Fruit fly (Drosophila melanogaster) whole organism, wandering third instar larva: ENCODE data around the gene RpL34b.

Experiments
- CG9705 ChIP-seq: fragments of 200-800 bp; sonication (Bioruptor generic); optimal IDR thresholded peaks from 2 replicates; lab custom pipeline; 2018; ENCODE audit warnings: missing biosample characterization, mild to moderate bottlenecking, missing genetic modification characterization
- Jra ChIP-seq: sonication (Bioruptor generic); optimal IDR thresholded peaks from 2 replicates; lab custom pipeline; 2016; ENCODE audit warnings: missing biosample characterization, missing genetic modification characterization
- Vsx2 ChIP-seq: fragments of 200-300, 225-300 bp; sonication (Bioruptor generic); optimal IDR thresholded peaks from 2 replicates; lab custom pipeline; 2018; ENCODE audit warnings: missing biosample characterization, missing genetic modification characterization; ENCODE audit not compliant: partially characterized antibody
- br ChIP-seq: fragments of 200-800 bp; sonication (Bioruptor generic); optimal IDR thresholded peaks from 2 replicates; lab custom pipeline; 2016; ENCODE audit warnings: missing biosample characterization, missing genetic modification characterization
- ey ChIP-seq: fragments of 200-800 bp; sonication (Bioruptor generic); optimal IDR thresholded peaks from 2 replicates; lab custom pipeline; 2016; ENCODE audit warnings: missing biosample characterization, missing genetic modification characterization
- jim ChIP-seq: fragments of 175-275, 200-325 bp; sonication (Bioruptor generic); optimal IDR thresholded peaks from 2 replicates; lab custom pipeline; 2016; ENCODE audit warnings: missing biosample characterization, mild to moderate bottlenecking, missing genetic modification characterization
- lola ChIP-seq: fragments of >200 bp; optimal IDR thresholded peaks from 2 replicates; lab custom pipeline; 2017; ENCODE audit warnings: missing biosample characterization, missing genetic modification characterization
- pan ChIP-seq: fragments of >200 bp; optimal IDR thresholded peaks from 2 replicates; lab custom pipeline; 2017
- psq ChIP-seq: fragments of 200-800 bp; sonication (Bioruptor generic); optimal IDR thresholded peaks from 3 replicates; lab custom pipeline; 2017; ENCODE audit warnings: missing biosample characterization, mild to moderate bottlenecking, missing genetic modification characterization, moderate library complexity
- woc ChIP-seq: sonication (Bioruptor generic); optimal IDR thresholded peaks from 2 replicates; lab custom pipeline; 2016; ENCODE audit warnings: missing biosample characterization, mild to moderate bottlenecking, missing genetic modification characterization

dm6 chr3R:9436358-9436972 is 35.4 kb upstream of the RpL34b start:
- TF ChIP-seq lola (GFP tag; lab: Kevin White, UChicago) = no peak
- peak; percentile 60 for TF ChIP-seq Vsx2 (GFP tag; lab: Kevin White, UChicago)
- no peak for TF ChIP-seq ey
- peak; percentile 9 for TF ChIP-seq Jra (GFP tag; lab: Kevin White, UChicago)
- TF ChIP-seq psq (GFP tag; lab: Kevin White, UChicago) = peak; percentile 31
- no peak for TF ChIP-seq woc (GFP tag; lab: Kevin White, UChicago)
- TF ChIP-seq pan (lab: Kevin White, UChicago) = no peak
- no peak for TF ChIP-seq br (GFP tag; lab: Kevin White, UChicago)
- no peak for TF ChIP-seq jim (GFP tag; lab: Kevin White, UChicago)
- no peak for TF ChIP-seq CG9705 (GFP tag; lab: Kevin White, UChicago)
